Worm (Caenorhabditis elegans) whole organism, mixed stage, embryonic: ENCODE measurements around the gene T25D10.4.

Source experiments
- M03D4.4 ChIP-seq: sonication (generic microtip); optimal IDR thresholded peaks from 2 replicates; lab custom pipeline; 2017; ENCODE audit warnings: mild to moderate bottlenecking, missing genetic modification characterization, missing compliant biosample characterization
- bed-3 ChIP-seq: fragments of 200-800 bp; sonication (Bioruptor generic); optimal IDR thresholded peaks from 3 replicates; lab custom pipeline; 2018; ENCODE audit warnings: mild to moderate bottlenecking, missing genetic modification characterization, moderate library complexity, missing compliant biosample characterization
- blmp-1 ChIP-seq: fragments of 150-350 bp; optimal IDR thresholded peaks from 2 replicates; lab custom pipeline; 2014; ENCODE audit warnings: missing biosample characterization, missing genetic modification characterization
- ceh-39 ChIP-seq: fragments of 150-350 bp; optimal IDR thresholded peaks from 2 replicates; lab custom pipeline; 2014; ENCODE audit warnings: missing biosample characterization, missing genetic modification characterization
- ceh-43 ChIP-seq: fragments of 200-800 bp; sonication (Bioruptor generic); optimal IDR thresholded peaks from 2 replicates; lab custom pipeline; 2018; ENCODE audit warnings: mild to moderate bottlenecking, missing genetic modification characterization, moderate library complexity, missing compliant biosample characterization
- ceh-83 ChIP-seq: fragments of 200-800 bp; sonication (Bioruptor generic); optimal IDR thresholded peaks from 2 replicates; lab custom pipeline; 2018; ENCODE audit warnings: mild to moderate bottlenecking, missing genetic modification characterization, missing compliant biosample characterization
- ces-1 ChIP-seq: fragments of 150-350 bp; optimal IDR thresholded peaks from 2 replicates; lab custom pipeline; 2014; ENCODE audit warnings: missing biosample characterization, missing genetic modification reagents, missing genetic modification characterization
- cnd-1 ChIP-seq: fragments of 200-800 bp; sonication (Bioruptor generic); optimal IDR thresholded peaks from 2 replicates; lab custom pipeline; 2018; ENCODE audit warnings: mild to moderate bottlenecking, missing genetic modification characterization, missing compliant biosample characterization
- elt-1 ChIP-seq: sonication (generic microtip); optimal IDR thresholded peaks from 2 replicates; lab custom pipeline; 2017; ENCODE audit warnings: missing genetic modification characterization, mild to moderate bottlenecking, missing compliant biosample characterization, antibody characterized with exemption, moderate library complexity, borderline replicate concordance; ENCODE audit not compliant: insufficient read depth
- elt-3 ChIP-seq: fragments of 150-350 bp; optimal IDR thresholded peaks from 2 replicates; lab custom pipeline; 2014; ENCODE audit warnings: missing biosample characterization, missing genetic modification characterization
- flh-1 ChIP-seq: fragments of 200-800 bp; sonication (Bioruptor generic); optimal IDR thresholded peaks from 2 replicates; lab custom pipeline; 2018; ENCODE audit warnings: mild to moderate bottlenecking, missing genetic modification characterization, moderate library complexity, missing compliant biosample characterization
- ham-2 ChIP-seq: fragments of 200-800 bp; sonication (Bioruptor generic); optimal IDR thresholded peaks from 2 replicates; lab custom pipeline; 2018; ENCODE audit warnings: mild to moderate bottlenecking, missing genetic modification characterization, missing compliant biosample characterization
- hlh-1 ChIP-seq: fragments of 150-350 bp; optimal IDR thresholded peaks from 2 replicates; lab custom pipeline; 2014; ENCODE audit warnings: missing biosample characterization, missing genetic modification reagents, missing genetic modification characterization
- lin-32 ChIP-seq: fragments of 200-800 bp; sonication (Bioruptor generic); optimal IDR thresholded peaks from 2 replicates; lab custom pipeline; 2018; ENCODE audit warnings: mild to moderate bottlenecking, missing genetic modification characterization, missing compliant biosample characterization
- lsy-2 ChIP-seq: fragments of 150-350 bp; optimal IDR thresholded peaks from 2 replicates; lab custom pipeline; 2014; ENCODE audit warnings: missing biosample characterization, missing genetic modification characterization
- mab-5 ChIP-seq: fragments of 150-350 bp; optimal IDR thresholded peaks from 2 replicates; lab custom pipeline; 2014; ENCODE audit warnings: missing biosample characterization, missing genetic modification characterization
- mep-1 ChIP-seq: fragments of 150-350 bp; optimal IDR thresholded peaks from 2 replicates; lab custom pipeline; 2017; ENCODE audit warnings: missing biosample characterization, missing genetic modification reagents, missing genetic modification characterization, inconsistent platforms
- nhr-12 ChIP-seq: fragments of 150-350 bp; optimal IDR thresholded peaks from 2 replicates; lab custom pipeline; 2014; ENCODE audit warnings: missing biosample characterization, missing genetic modification characterization
- nhr-2 ChIP-seq: fragments of 150-350 bp; optimal IDR thresholded peaks from 2 replicates; lab custom pipeline; 2014; ENCODE audit warnings: missing biosample characterization, missing genetic modification characterization
- nhr-237 ChIP-seq: fragments of 150-350 bp; optimal IDR thresholded peaks from 2 replicates; lab custom pipeline; 2014; ENCODE audit warnings: missing biosample characterization, missing genetic modification characterization
- nhr-28 ChIP-seq: fragments of 150-350 bp; optimal IDR thresholded peaks from 2 replicates; lab custom pipeline; 2014; ENCODE audit warnings: missing biosample characterization, missing genetic modification characterization
- nhr-76 ChIP-seq: sonication (generic microtip); optimal IDR thresholded peaks from 2 replicates; lab custom pipeline; 2017; ENCODE audit warnings: missing biosample characterization, missing genetic modification characterization
- pha-4 ChIP-seq: fragments of 150-350 bp; optimal IDR thresholded peaks from 2 replicates; lab custom pipeline; 2018; ENCODE audit warnings: missing biosample characterization, missing genetic modification reagents, missing genetic modification characterization
- snpc-4 ChIP-seq: fragments of 150-350 bp; optimal IDR thresholded peaks from 2 replicates; lab custom pipeline; 2014; ENCODE audit warnings: missing biosample characterization, missing genetic modification characterization
- sptf-1 ChIP-seq: sonication (generic microtip); optimal IDR thresholded peaks from 2 replicates; lab custom pipeline; 2017; ENCODE audit warnings: mild to moderate bottlenecking, missing genetic modification characterization, moderate library complexity, missing compliant biosample characterization
- tbx-8 ChIP-seq: fragments of 200-800 bp; sonication (Bioruptor generic); optimal IDR thresholded peaks from 2 replicates; lab custom pipeline; 2018; ENCODE audit warnings: mild to moderate bottlenecking, missing genetic modification characterization, moderate library complexity, missing compliant biosample characterization
- unc-120 ChIP-seq: sonication (generic microtip); optimal IDR thresholded peaks from 2 replicates; lab custom pipeline; 2017; ENCODE audit warnings: missing genetic modification characterization, missing compliant biosample characterization; ENCODE audit not compliant: poor library complexity, severe bottlenecking
- unc-39 ChIP-seq: fragments of 150-350 bp; optimal IDR thresholded peaks from 2 replicates; lab custom pipeline; 2014; ENCODE audit warnings: missing biosample characterization, missing genetic modification characterization
- unc-62 ChIP-seq: fragments of 150-350 bp; optimal IDR thresholded peaks from 2 replicates; lab custom pipeline; 2014; ENCODE audit warnings: missing biosample characterization, missing genetic modification reagents, missing genetic modification characterization
- zip-8 ChIP-seq: fragments of 150-350 bp; optimal IDR thresholded peaks from 2 replicates; lab custom pipeline; 2014; ENCODE audit warnings: missing biosample characterization, missing genetic modification characterization
- ztf-11 ChIP-seq: fragments of 150-350 bp; optimal IDR thresholded peaks from 2 replicates; lab custom pipeline; 2014; ENCODE audit warnings: missing biosample characterization, missing genetic modification characterization

The T25D10.4 gene

ce11 chrII:6380866-6381265 lies 29.2 kb downstream of the T25D10.4 start, which contains the start of gene F58F12.12:
TSS of gene F58F12.12 (plus strand) at chrII:6381166.
- TF ChIP-seq zip-8 (tag; lab: Kevin White, UChicago) = no peak
- no peak for TF ChIP-seq flh-1 (GFP tag; lab: Kevin White, UChicago)
- no peak for TF ChIP-seq nhr-28 (tag; lab: Kevin White, UChicago)
- TF ChIP-seq lin-32 (GFP tag; lab: Kevin White, UChicago) = no peak
- TF ChIP-seq ceh-39 (tag; lab: Kevin White, UChicago) = no peak
- TF ChIP-seq unc-62 (GFP tag; lab: Kevin White, UChicago) = no peak
- TF ChIP-seq blmp-1 (tag; lab: Kevin White, UChicago) = no peak
- no peak for TF ChIP-seq nhr-12 (tag; lab: Kevin White, UChicago)
- no peak for TF ChIP-seq unc-120 (tag; lab: Kevin White, UChicago)
- TF ChIP-seq pha-4 (tag; lab: Kevin White, UChicago) = no peak
- TF ChIP-seq, all 35 proteins: peak for 0

- no peak for TF ChIP-seq unc-120 (tag; lab: Kevin White, UChicago)
- TF ChIP-seq snpc-4 (tag; lab: Kevin White, UChicago) = no peak
- no peak for TF ChIP-seq M03D4.4 (tag; lab: Kevin White, UChicago)
- no peak for TF ChIP-seq lsy-2 (tag; lab: Kevin White, UChicago)
- no peak for TF ChIP-seq nhr-237 (tag; lab: Kevin White, UChicago)
- no peak for TF ChIP-seq ceh-43
- TF ChIP-seq ztf-11 (tag; lab: Kevin White, UChicago) = no peak
- TF ChIP-seq nhr-12 (tag; lab: Kevin White, UChicago) = no peak
- TF ChIP-seq flh-1 (GFP tag; lab: Kevin White, UChicago) = no peak
- no peak for TF ChIP-seq elt-3
- TF ChIP-seq tbx-8 = no peak
- no peak for TF ChIP-seq bed-3 (GFP tag; lab: Kevin White, UChicago)
These were observed 31.0 kb downstream of the T25D10.4 start for ce11 chrII:6379038-6379563.

- TF ChIP-seq nhr-237 (tag; lab: Kevin White, UChicago) (no peak), hlh-1 (tag; lab: Kevin White, UChicago) (no peak), nhr-12 (tag; lab: Kevin White, UChicago) (no peak), mep-1 (no peak), ces-1 (no peak), snpc-4 (tag; lab: Kevin White, UChicago) (no peak), unc-120 (tag; lab: Kevin White, UChicago) (no peak), mab-5 (tag; lab: Kevin White, UChicago) (no peak), ceh-39 (tag; lab: Kevin White, UChicago) (no peak), nhr-76 (tag; lab: Kevin White, UChicago) (no peak)
- TF ChIP-seq, all 35 proteins: peak for 0
These were observed 32.6 kb downstream of the T25D10.4 start for ce11 chrII:6377381-6377948.

ce11 chrII:6376693-6377092 lies 33.4 kb downstream of the T25D10.4 start:
- no peak for TF ChIP-seq mab-5 (tag; lab: Kevin White, UChicago)
- no peak for TF ChIP-seq ceh-83 (GFP tag; lab: Kevin White, UChicago)
- no peak for TF ChIP-seq nhr-2
- no peak for TF ChIP-seq M03D4.4 (tag; lab: Kevin White, UChicago)
- TF ChIP-seq elt-1 (tag; lab: Kevin White, UChicago) = no peak
- no peak for TF ChIP-seq blmp-1 (tag; lab: Kevin White, UChicago)
- no peak for TF ChIP-seq lsy-2 (tag; lab: Kevin White, UChicago)
- TF ChIP-seq ham-2 (GFP tag; lab: Kevin White, UChicago) = no peak
- TF ChIP-seq ceh-43 = no peak
- no peak for TF ChIP-seq cnd-1
- TF ChIP-seq nhr-76 (tag; lab: Kevin White, UChicago) = no peak
- TF ChIP-seq ceh-39 (tag; lab: Kevin White, UChicago) = no peak

ce11 chrII:6374646-6375045 lies 35.4 kb downstream of the T25D10.4 start:
- no peak for TF ChIP-seq unc-120 (tag; lab: Kevin White, UChicago)
- no peak for TF ChIP-seq sptf-1 (tag; lab: Kevin White, UChicago)
- TF ChIP-seq nhr-12 (tag; lab: Kevin White, UChicago) = no peak
- no peak for TF ChIP-seq snpc-4 (tag; lab: Kevin White, UChicago)
- no peak for TF ChIP-seq elt-3
- TF ChIP-seq ztf-11 (tag; lab: Kevin White, UChicago) = no peak
- TF ChIP-seq pha-4 (tag; lab: Kevin White, UChicago) = no peak
- no peak for TF ChIP-seq unc-62 (GFP tag; lab: Kevin White, UChicago)
- no peak for TF ChIP-seq nhr-2
- TF ChIP-seq unc-39 (tag; lab: Kevin White, UChicago) = no peak
